Fruit fly (Drosophila melanogaster) whole organism, embryonic: ENCODE data around the gene alien.
A peak's percentile ranks its signal among the peaks of the same experiment; 100 is the strongest.

Source experiments
- ATbp ChIP-seq: fragments of 200-800 bp; sonication (Bioruptor generic); optimal IDR thresholded peaks from 2 replicates; lab custom pipeline; 2017; ENCODE audit warnings: missing biosample characterization, mild to moderate bottlenecking, missing genetic modification characterization, missing genetic modification reagents
- Ada2b ChIP-seq: fragments of 200-800 bp; sonication (Bioruptor generic); IDR thresholded peaks from 2 replicates; pipeline ENCODE4 v1.3.6; 2022; ENCODE audit warnings: missing biosample characterization, missing genetic modification characterization
- Atf-2 ChIP-seq: fragments of 200-800 bp; sonication (Bioruptor generic); optimal IDR thresholded peaks from 2 replicates; lab custom pipeline; 2016; ENCODE audit warnings: missing biosample characterization, missing genetic modification characterization
- Bdp1 ChIP-seq: fragments of 200-800 bp; sonication (Bioruptor generic); optimal IDR thresholded peaks from 3 replicates; lab custom pipeline; 2016; ENCODE audit warnings: missing biosample characterization, missing genetic modification characterization
- Blimp-1 ChIP-seq: fragments of 200-800 bp; sonication (Bioruptor generic); optimal IDR thresholded peaks from 3 replicates; lab custom pipeline; 2018; ENCODE audit warnings: missing biosample characterization, missing genetic modification characterization, mild to moderate bottlenecking, moderate library complexity, missing genetic modification reagents
- CG12104 ChIP-seq: fragments of 200-800 bp; sonication (Bioruptor generic); optimal IDR thresholded peaks from 3 replicates; lab custom pipeline; 2016; ENCODE audit warnings: missing biosample characterization, missing genetic modification characterization
- CG12219 ChIP-seq: fragments of 200-800 bp; sonication (Bioruptor generic); optimal IDR thresholded peaks from 3 replicates; lab custom pipeline; 2018; ENCODE audit warnings: missing biosample characterization, mild to moderate bottlenecking, missing genetic modification characterization
- CG12299 ChIP-seq: fragments of 200-800 bp; sonication (Bioruptor generic); optimal IDR thresholded peaks from 2 replicates; lab custom pipeline; 2018; ENCODE audit warnings: missing biosample characterization, mild to moderate bottlenecking, missing genetic modification characterization
- CG13424 ChIP-seq: fragments of 200-800 bp; sonication (Bioruptor generic); optimal IDR thresholded peaks from 2 replicates; lab custom pipeline; 2019; ENCODE audit warnings: missing biosample characterization, mild to moderate bottlenecking, missing genetic modification characterization, moderate library complexity
- CG14014 ChIP-seq: fragments of 200-800 bp; sonication (Bioruptor generic); IDR thresholded peaks from 2 replicates; pipeline ENCODE4 v1.3.6; 2022; ENCODE audit warnings: missing biosample characterization, missing genetic modification characterization
- CG14441 ChIP-seq: fragments of 200-800 bp; sonication (Bioruptor generic); IDR thresholded peaks from 2 replicates; pipeline ENCODE4 v1.3.6; 2022; ENCODE audit warnings: missing biosample characterization, missing genetic modification characterization
- CG1603 ChIP-seq: fragments of 200-800 bp; sonication (Bioruptor generic); optimal IDR thresholded peaks from 2 replicates; lab custom pipeline; 2019; ENCODE audit warnings: missing biosample characterization, mild to moderate bottlenecking, missing genetic modification characterization, moderate library complexity
- CG17186 ChIP-seq: fragments of 200-800 bp; sonication (Bioruptor generic); optimal IDR thresholded peaks from 3 replicates; lab custom pipeline; 2017; ENCODE audit warnings: missing biosample characterization, missing genetic modification reagents, missing genetic modification characterization
- CG31224 ChIP-seq: fragments of 200-800 bp; sonication (Bioruptor generic); IDR thresholded peaks from 2 replicates; pipeline ENCODE4 v1.3.6; 2022; ENCODE audit warnings: missing biosample characterization, missing genetic modification characterization
- CG32767 ChIP-seq: fragments of 200-800 bp; sonication (Bioruptor generic); IDR thresholded peaks from 2 replicates; pipeline ENCODE4 v1.3.6; 2022; ENCODE audit warnings: missing biosample characterization, missing genetic modification characterization
- CG33557 ChIP-seq: fragments of 200-800 bp; sonication (Bioruptor generic); optimal IDR thresholded peaks from 2 replicates; lab custom pipeline; 2019; ENCODE audit warnings: missing biosample characterization, mild to moderate bottlenecking, missing genetic modification characterization, moderate library complexity
- CG6854 ChIP-seq: fragments of 200-800 bp; sonication (Bioruptor generic); optimal IDR thresholded peaks from 3 replicates; lab custom pipeline; 2017; ENCODE audit warnings: missing biosample characterization, mild to moderate bottlenecking, missing genetic modification characterization
- CG8359 ChIP-seq: fragments of 200-800 bp; sonication (Bioruptor generic); optimal IDR thresholded peaks from 2 replicates; lab custom pipeline; 2017; ENCODE audit warnings: missing biosample characterization, mild to moderate bottlenecking, missing genetic modification characterization, borderline replicate concordance
- CHES-1-like ChIP-seq: fragments of 200-800 bp; sonication (Bioruptor generic); optimal IDR thresholded peaks from 2 replicates; lab custom pipeline; 2016; ENCODE audit warnings: missing biosample characterization, missing genetic modification characterization
- CrebB ChIP-seq: fragments of 200-800 bp; sonication (Bioruptor generic); optimal IDR thresholded peaks from 3 replicates; lab custom pipeline; 2018; ENCODE audit warnings: missing biosample characterization, mild to moderate bottlenecking, missing genetic modification characterization
- D19A ChIP-seq: fragments of 200-800 bp; optimal IDR thresholded peaks from 3 replicates; lab custom pipeline; 2019; ENCODE audit warnings: missing biosample characterization, mild to moderate bottlenecking, missing genetic modification characterization, moderate library complexity
- D19B ChIP-seq: fragments of 200-800 bp; sonication (Bioruptor generic); optimal IDR thresholded peaks from 2 replicates; lab custom pipeline; 2017; ENCODE audit warnings: missing biosample characterization, mild to moderate bottlenecking, missing genetic modification characterization
- Dip2 ChIP-seq: fragments of 200-800 bp; sonication (Bioruptor generic); IDR thresholded peaks from 2 replicates; pipeline ENCODE4 v1.3.6; 2022; ENCODE audit warnings: missing biosample characterization, missing genetic modification characterization
- H2.0 ChIP-seq: fragments of 200-800 bp; sonication (Bioruptor generic); IDR thresholded peaks from 2 replicates; pipeline ENCODE4 v1.3.6; 2022; ENCODE audit warnings: missing biosample characterization, missing genetic modification characterization
- Kr ChIP-seq: fragments of 200-800 bp; sonication (Bioruptor generic); optimal IDR thresholded peaks from 2 replicates; lab custom pipeline; 2017; ENCODE audit warnings: missing biosample characterization, mild to moderate bottlenecking, missing genetic modification characterization
- MESR4 ChIP-seq: fragments of 200-800 bp; sonication (Bioruptor generic); optimal IDR thresholded peaks from 2 replicates; lab custom pipeline; 2018; ENCODE audit warnings: missing biosample characterization, mild to moderate bottlenecking, missing genetic modification characterization, moderate library complexity
- Med ChIP-seq: fragments of 200-800 bp; sonication (Bioruptor generic); peaks from one replicate; lab custom pipeline; 2016; ENCODE audit warnings: missing biosample characterization, missing genetic modification characterization, mild to moderate bottlenecking, inconsistent platforms, moderate library complexity
- NFAT ChIP-seq: fragments of 200-800 bp; sonication (Bioruptor generic); IDR thresholded peaks from 2 replicates; pipeline ENCODE4 v1.3.6; 2022; ENCODE audit warnings: missing biosample characterization, missing genetic modification characterization
- Oli ChIP-seq: fragments of 200-800 bp; sonication (Bioruptor generic); optimal IDR thresholded peaks from 2 replicates; lab custom pipeline; 2018; ENCODE audit warnings: missing biosample characterization, mild to moderate bottlenecking, missing genetic modification characterization, moderate library complexity
- Optix ChIP-seq: fragments of 200-800 bp; sonication (Bioruptor generic); IDR thresholded peaks from 3 replicates; pipeline ENCODE4 v1.3.6; 2022; ENCODE audit warnings: missing biosample characterization, missing genetic modification characterization
- PHDP ChIP-seq: fragments of 200-800 bp; sonication (Bioruptor generic); optimal IDR thresholded peaks from 3 replicates; lab custom pipeline; 2018; ENCODE audit warnings: missing biosample characterization, mild to moderate bottlenecking, missing genetic modification characterization, moderate library complexity
- Scr ChIP-seq: fragments of 200-800 bp; sonication (Bioruptor generic); IDR thresholded peaks from 2 replicates; pipeline ENCODE4 v1.3.6; 2022; ENCODE audit warnings: missing biosample characterization, missing genetic modification characterization; ENCODE audit not compliant: partially characterized antibody
- Tbp ChIP-seq: fragments of >200 bp; optimal IDR thresholded peaks from 2 replicates; lab custom pipeline; 2018; ENCODE audit warnings: missing biosample characterization, missing genetic modification characterization
- az2 ChIP-seq: fragments of 200-800 bp; sonication (Bioruptor generic); optimal IDR thresholded peaks from 3 replicates; lab custom pipeline; 2016; ENCODE audit warnings: missing biosample characterization, missing genetic modification characterization
- bigmax ChIP-seq: fragments of 200-800 bp; sonication (Bioruptor generic); optimal IDR thresholded peaks from 2 replicates; lab custom pipeline; 2018; ENCODE audit warnings: missing biosample characterization, mild to moderate bottlenecking, missing genetic modification characterization
- chn ChIP-seq: fragments of 200-800 bp; sonication (Bioruptor generic); optimal IDR thresholded peaks from 2 replicates; lab custom pipeline; 2016; ENCODE audit warnings: missing biosample characterization, missing genetic modification characterization
- dmrt11E ChIP-seq: fragments of 200-800 bp; sonication (Bioruptor generic); optimal IDR thresholded peaks from 3 replicates; lab custom pipeline; 2018; ENCODE audit warnings: missing biosample characterization, mild to moderate bottlenecking, missing genetic modification characterization, moderate library complexity
- ewg ChIP-seq: fragments of 200-800 bp; sonication (Bioruptor generic); optimal IDR thresholded peaks from 3 replicates; lab custom pipeline; 2017; ENCODE audit warnings: mild to moderate bottlenecking, missing biosample characterization, missing genetic modification reagents, missing genetic modification characterization
- gcm2 ChIP-seq: fragments of 200-800 bp; sonication (Bioruptor generic); optimal IDR thresholded peaks from 2 replicates; lab custom pipeline; 2016; ENCODE audit warnings: missing biosample characterization, missing genetic modification characterization
- grau ChIP-seq: fragments of 200-800 bp; optimal IDR thresholded peaks from 3 replicates; lab custom pipeline; 2019; ENCODE audit warnings: missing biosample characterization, mild to moderate bottlenecking, missing genetic modification characterization, moderate library complexity
- klu ChIP-seq: fragments of 200-800 bp; sonication (Bioruptor generic); IDR thresholded peaks from 2 replicates; pipeline ENCODE4 v1.3.6; 2022; ENCODE audit warnings: missing biosample characterization, missing genetic modification characterization
- knrl ChIP-seq: fragments of 200-800 bp; sonication (Bioruptor generic); IDR thresholded peaks from 3 replicates; pipeline ENCODE4 v1.3.6; 2022; ENCODE audit warnings: missing biosample characterization, missing genetic modification characterization; ENCODE audit not compliant: partially characterized antibody
- lov ChIP-seq, 2 experiments: fragments of 200-800 bp in 1 of 2; fragments of >200 bp in 1 of 2; sonication (Bioruptor generic) in 1 of 2; IDR thresholded peaks in 1 of 2; optimal IDR thresholded peaks in 1 of 2; 2 replicates in 1 of 2; 3 replicates in 1 of 2; pipeline versions ENCODE4 v1.3.6 to Lab custom; 2017 to 2022; ENCODE audit warnings: missing biosample characterization in 1 of 2, missing genetic modification characterization in 1 of 2
- onecut ChIP-seq: fragments of 200-800 bp; sonication (Bioruptor generic); IDR thresholded peaks from 2 replicates; pipeline ENCODE4 v1.3.6; 2022; ENCODE audit warnings: missing biosample characterization, missing genetic modification characterization
- psq ChIP-seq: fragments of 200-800 bp; sonication (Bioruptor generic); optimal IDR thresholded peaks from 2 replicates; lab custom pipeline; 2017; ENCODE audit warnings: missing biosample characterization, missing genetic modification characterization
- seq ChIP-seq: fragments of 200-800 bp; sonication (Bioruptor generic); IDR thresholded peaks from 2 replicates; pipeline ENCODE4 v1.3.6; 2022; ENCODE audit warnings: missing biosample characterization, missing genetic modification characterization
- stc ChIP-seq: fragments of 200-800 bp; sonication (Bioruptor generic); IDR thresholded peaks from 2 replicates; pipeline ENCODE4 v1.3.6; 2022; ENCODE audit warnings: missing biosample characterization, missing genetic modification characterization
- tll ChIP-seq, 2 experiments: fragments of 200-800 bp in 1 of 2; fragments of >200 bp in 1 of 2; sonication (Bioruptor generic) in 1 of 2; optimal IDR thresholded peaks; 2 replicates each; lab custom pipeline; 2017 to 2019; ENCODE audit warnings: missing biosample characterization in 2 of 2, missing genetic modification characterization in 2 of 2, mild to moderate bottlenecking in 1 of 2, moderate library complexity in 1 of 2
- wor ChIP-seq: fragments of 200-800 bp; sonication (Bioruptor generic); IDR thresholded peaks from 2 replicates; pipeline ENCODE4 v1.3.6; 2022; ENCODE audit warnings: missing biosample characterization, missing genetic modification characterization

Gene alien

dm6 chr2L:8958046-8958497 is 39.1 kb downstream of the alien start (continued):
- peak; percentile 85 for TF ChIP-seq CrebB
- peak; percentile 87 for TF ChIP-seq CG1603
- peak; percentile 91 for TF ChIP-seq Oli (tag; lab: Kevin White, UChicago)
- peak; percentile 81 for TF ChIP-seq ewg (GFP tag; lab: Kevin White, UChicago)
- TF ChIP-seq CG8359 (GFP tag; lab: Kevin White, UChicago): peak; percentile 68
- TF ChIP-seq Ada2b (GFP tag; lab: Robert Waterston, UW): peak; percentile 98
- peak; percentile 93 for TF ChIP-seq chn
- peak; percentile 96 for TF ChIP-seq CG14014 (GFP tag; lab: Robert Waterston, UW)
- peak; percentile 91 for TF ChIP-seq CG31224 (GFP tag; lab: Robert Waterston, UW)
- peak; percentile 90 for TF ChIP-seq CG13424 (tag; lab: Kevin White, UChicago)
- peak; percentile 89 for TF ChIP-seq CHES-1-like (GFP tag; lab: Kevin White, UChicago)
- peak in 1 of 2 experiments; percentile 27 for TF ChIP-seq tll (GFP tag; optimal IDR thresholded peaks at IDR 0.05; lab: Kevin White, UChicago)
- TF ChIP-seq Kr (GFP tag; lab: Kevin White, UChicago): peak; percentile 57
- TF ChIP-seq CG33557 (GFP tag; lab: Kevin White, UChicago): peak; percentile 83
- peak; percentile 79 for TF ChIP-seq Bdp1 (GFP tag; lab: Kevin White, UChicago)
- TF ChIP-seq H2.0 (GFP tag; lab: Robert Waterston, UW): peak; percentile 98
- TF ChIP-seq Med (GFP tag; lab: Kevin White, UChicago): peak; percentile 96
- TF ChIP-seq knrl: no peak
- peak; percentile 99 for TF ChIP-seq stc (GFP tag; lab: Robert Waterston, UW)
- TF ChIP-seq Scr (GFP tag; lab: Robert Waterston, UW): no peak
- peak; percentile 99 for TF ChIP-seq seq (GFP tag; lab: Robert Waterston, UW)
- peak; percentile 93 for TF ChIP-seq CG12299 (tag; lab: Kevin White, UChicago)
- peak; percentile 93 for TF ChIP-seq CG12219 (GFP tag; lab: Kevin White, UChicago)
- peak; percentile 97 for TF ChIP-seq CG14441
- TF ChIP-seq Dip2 (GFP tag; lab: Robert Waterston, UW): 0 out of 2 replicates have a peak, but pooled peaks have one; percentile 22
- TF ChIP-seq grau (tag; lab: Kevin White, UChicago): peak; percentile 92
- TF ChIP-seq D19B: peak; percentile 56
- peak; percentile 96 for TF ChIP-seq gcm2 (GFP tag; lab: Kevin White, UChicago)
- TF ChIP-seq dmrt11E: peak; percentile 99
- peak; percentile 98 for TF ChIP-seq CG32767 (GFP tag; lab: Robert Waterston, UW)
- peak; percentile 96 for TF ChIP-seq Atf-2
- peak; percentile 94 for TF ChIP-seq klu (GFP tag; lab: Robert Waterston, UW)
- TF ChIP-seq Optix: peak; percentile 69; the same call in 1 of the 3 replicates
- TF ChIP-seq Tbp (GFP tag; lab: Kevin White, UChicago): no peak
- TF ChIP-seq onecut (GFP tag; lab: Robert Waterston, UW): peak; percentile 92
- TF ChIP-seq CG17186 (GFP tag; lab: Kevin White, UChicago): peak; percentile 23
- peak; percentile 83 for TF ChIP-seq CG6854
- TF ChIP-seq D19A (tag; lab: Kevin White, UChicago): peak; percentile 96
- peak; percentile 90 for TF ChIP-seq psq
- peak; percentile 95 for TF ChIP-seq wor (GFP tag; lab: Robert Waterston, UW)
- TF ChIP-seq bigmax (GFP tag; lab: Kevin White, UChicago): peak; percentile 42
- TF ChIP-seq lov (optimal IDR thresholded peaks at IDR 0.05; lab: Kevin White, UChicago): no peak
- TF ChIP-seq lov (GFP tag; IDR thresholded peaks at IDR 0.05; lab: Robert Waterston, UW): peak; percentile 97; the same call in 2 of the 3 replicates
- TF ChIP-seq ATbp: peak; percentile 92
- peak; percentile 83 for TF ChIP-seq CG12104 (GFP tag; lab: Kevin White, UChicago)
- TF ChIP-seq MESR4 (GFP tag; lab: Kevin White, UChicago): peak; percentile 42
- peak; percentile 95 for TF ChIP-seq PHDP (tag; lab: Kevin White, UChicago)
- peak; percentile 93 for TF ChIP-seq Blimp-1 (GFP tag; lab: Kevin White, UChicago)
- peak; percentile 98 for TF ChIP-seq az2 (GFP tag; lab: Kevin White, UChicago)
- TF ChIP-seq NFAT (GFP tag; lab: Robert Waterston, UW): peak; percentile 90
